Fruit fly (Drosophila melanogaster) Kc167 (cell line): ENCODE results near the gene CG17380.

Experiments
- Myc ChIP-seq: fragments of >200 bp; optimal IDR thresholded peaks from 2 replicates; lab custom pipeline; 2017; ENCODE audit warnings: missing external identifiers
- Sin3A ChIP-seq: fragments of >200 bp; optimal IDR thresholded peaks from 2 replicates; lab custom pipeline; 2018; ENCODE audit warnings: missing external identifiers
- h ChIP-seq: fragments of >200 bp; optimal IDR thresholded peaks from 3 replicates; lab custom pipeline; 2018; ENCODE audit warnings: missing external identifiers
- ttk ChIP-seq: sonication (Bioruptor generic); optimal IDR thresholded peaks from 2 replicates; lab custom pipeline; 2017; ENCODE audit warnings: missing external identifiers

- TF ChIP-seq ttk (no peak), Sin3A (no peak), h (lab: Kevin White, UChicago) (no peak), Myc (no peak)
These were observed 44.1 kb downstream of the CG17380 start for dm6 chr3R:23359420-23359819.
